Worm (Caenorhabditis elegans): Measurements from ENCODE around the gene hcp-1.

hcp-1 gene

DNA sequence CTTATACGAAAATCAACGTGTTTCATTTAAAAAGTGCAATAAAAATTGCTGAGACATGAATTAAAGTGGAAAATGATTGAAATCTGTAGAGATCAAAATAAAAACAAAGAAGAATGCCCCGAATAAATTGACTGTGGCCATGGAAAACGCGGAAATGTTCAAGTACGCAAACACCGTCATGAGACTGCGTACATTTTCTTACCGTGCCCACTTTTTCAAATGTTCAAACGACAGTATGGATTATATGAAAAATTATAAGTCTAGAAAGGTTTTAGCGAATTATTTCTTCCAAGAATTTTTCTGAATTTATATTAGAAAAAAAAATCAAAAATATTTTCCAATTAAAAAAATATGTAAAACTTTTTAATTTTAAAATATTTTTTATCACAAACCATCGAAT, 17.5 kb downstream of the hcp-1 start (continued):
- TF ChIP-seq akir-1 (GFP tag; optimal IDR thresholded peaks at IDR 0.05), result no peak
- TF ChIP-seq F33H1.4 (GFP tag; IDR thresholded peaks at IDR 0.05), result peak; percentile 56
- no peak for TF ChIP-seq rpc-1 (optimal IDR thresholded peaks at IDR 0.05)
- no peak for TF ChIP-seq rpc-1 (tag; optimal IDR thresholded peaks at IDR 0.05)
- peak; percentile 24; the same call in 1 of the 2 replicates for TF ChIP-seq D2030.7 (GFP tag; IDR thresholded peaks at IDR 0.05)
- TF ChIP-seq cebp-2 (GFP tag; IDR thresholded peaks at IDR 0.05), result no peak
- no peak for TF ChIP-seq snpc-4 (GFP tag; optimal IDR thresholded peaks at IDR 0.05)
- TF ChIP-seq snpc-4 (tag; optimal IDR thresholded peaks at IDR 0.05), result peak in 1 of 4 experiments; percentile 1
- 0 out of 2 replicates have a peak, but pooled peaks have one; percentile 15 for TF ChIP-seq B0019.2 (GFP tag; conservative IDR thresholded peaks at IDR 0.05)
- TF ChIP-seq ccch-3 (GFP tag; optimal IDR thresholded peaks at IDR 0.05), result no peak
- no peak for TF ChIP-seq nhr-179 (tag; optimal IDR thresholded peaks at IDR 0.05)
- TF ChIP-seq lsl-1 (GFP tag; optimal IDR thresholded peaks at IDR 0.05), result peak; percentile 91
- 0 out of 2 replicates have a peak, but pooled peaks have one; percentile 20 for TF ChIP-seq rcor-1 (GFP tag; IDR thresholded peaks at IDR 0.05)
- TF ChIP-seq let-607 (tag; optimal IDR thresholded peaks at IDR 0.05), result no peak
- TF ChIP-seq hrde-1 (tag; optimal IDR thresholded peaks at IDR 0.05; ENCODE audit: borderline replicate concordance), result no peak

DNA sequence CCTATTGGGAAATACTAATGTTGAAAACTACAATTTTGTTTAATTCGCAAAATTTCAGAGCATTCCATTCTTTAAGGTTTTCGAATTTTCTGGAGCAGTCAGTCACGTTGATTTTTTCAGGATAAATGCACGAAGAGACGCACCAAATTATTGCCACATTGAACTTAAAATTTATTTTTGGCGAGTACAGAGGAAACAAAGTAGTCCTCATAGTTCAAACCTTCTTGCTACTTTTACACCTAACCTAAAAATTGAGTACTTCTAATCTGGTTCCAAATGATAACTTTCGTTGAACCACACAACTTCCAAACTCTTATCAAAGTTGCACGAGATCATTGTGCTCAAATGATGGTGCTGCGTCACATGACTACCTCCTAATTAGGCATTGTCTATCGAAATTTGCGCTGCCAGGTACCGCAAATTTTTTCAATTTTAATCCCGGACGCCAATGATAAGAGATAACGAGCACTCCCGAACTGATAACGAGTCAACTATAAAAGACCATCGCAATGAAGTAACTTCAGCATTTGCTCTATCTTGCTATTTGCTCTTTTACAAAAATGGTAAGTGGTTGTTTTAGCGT, 20.2 kb downstream of the hcp-1 start, which contains the start of gene cpr-4:
cpr-4 (plus strand) TSS at position 523 of the 583 bp plus-strand sequence.
- TF ChIP-seq nhr-80 (tag; optimal IDR thresholded peaks at IDR 0.05) (peak; percentile 99), snpc-1.3 (tag; optimal IDR thresholded peaks at IDR 0.05; ENCODE audit: insufficient read depth) (no peak), ceh-40 (GFP tag; IDR thresholded peaks at IDR 0.05) (no peak), egl-44 (GFP tag; IDR thresholded peaks at IDR 0.05) (peak; percentile 75; the same call in 1 of the 2 replicates), madf-10 (tag; optimal IDR thresholded peaks at IDR 0.05) (peak; percentile 40), ztf-22 (GFP tag; optimal IDR thresholded peaks at IDR 0.05) (peak; percentile 73), aptf-2 (GFP tag; conservative IDR thresholded peaks at IDR 0.05) (no peak), nhr-90 (tag; optimal IDR thresholded peaks at IDR 0.05) (peak; percentile 12), athp-1 (tag; optimal IDR thresholded peaks at IDR 0.05) (no peak), atf-7 (tag; optimal IDR thresholded peaks at IDR 0.05) (peak; percentile 65), nfyb-1 (GFP tag; IDR thresholded peaks at IDR 0.05) (0 out of 2 replicates have a peak, but pooled peaks have one; percentile 30), him-1 (tag; optimal IDR thresholded peaks at IDR 0.05) (no peak), cebp-1 (GFP tag; IDR thresholded peaks at IDR 0.05) (no peak), cebp-1 (tag; optimal IDR thresholded peaks at IDR 0.05) (peak; percentile 57), ets-4 (GFP tag; optimal IDR thresholded peaks at IDR 0.05) (peak; percentile 73), mxl-1 (tag; optimal IDR thresholded peaks at IDR 0.05) (no peak), ccch-3 (GFP tag; optimal IDR thresholded peaks at IDR 0.05) (no peak), F55B11.4 (tag; optimal IDR thresholded peaks at IDR 0.05; ENCODE audit: borderline replicate concordance, insufficient read depth) (no peak), lin-26 (GFP tag; IDR thresholded peaks at IDR 0.05) (no peak), let-607 (tag; optimal IDR thresholded peaks at IDR 0.05) (peak in 1 of 2 experiments; percentile 57)

DNA sequence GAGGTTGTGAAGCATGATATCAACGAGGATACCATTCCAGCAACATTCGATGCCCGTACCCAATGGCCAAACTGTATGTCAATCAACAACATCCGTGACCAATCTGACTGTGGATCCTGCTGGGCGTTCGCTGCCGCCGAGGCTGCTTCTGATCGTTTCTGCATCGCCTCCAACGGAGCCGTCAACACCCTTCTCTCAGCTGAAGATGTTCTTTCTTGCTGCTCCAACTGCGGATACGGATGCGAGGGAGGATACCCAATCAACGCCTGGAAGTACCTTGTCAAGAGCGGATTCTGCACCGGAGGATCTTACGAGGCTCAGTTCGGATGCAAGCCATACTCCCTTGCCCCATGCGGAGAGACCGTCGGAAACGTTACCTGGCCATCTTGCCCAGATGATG, 21.0 kb downstream of the hcp-1 start:
- TF ChIP-seq lin-40 (tag; optimal IDR thresholded peaks at IDR 0.05) (no peak), ceh-40 (GFP tag; IDR thresholded peaks at IDR 0.05) (no peak), cebp-2 (GFP tag; IDR thresholded peaks at IDR 0.05) (0 out of 2 replicates have a peak, but pooled peaks have one; percentile 53), Y67H2A.10 (GFP tag; conservative IDR thresholded peaks at IDR 0.05) (no peak)
